Worm (Caenorhabditis elegans): ENCODE measurements around the gene spig-9.

The spig-9 gene

ce11 chrV:13611782-13612181, at the start of gene spig-9:
Gene spig-9, minus strand, starts transcription at chrV:13611882.
- no peak for TF ChIP-seq unc-62 (GFP tag; optimal IDR thresholded peaks at IDR 0.05)

ce11 chrV:13660660-13661325, 49.1 kb upstream of the spig-9 start, which contains the start of gene letm-1:
Gene letm-1, plus strand, starts transcription at chrV:13661257.
- no peak for TF ChIP-seq unc-62 (GFP tag; optimal IDR thresholded peaks at IDR 0.05)

DNA sequence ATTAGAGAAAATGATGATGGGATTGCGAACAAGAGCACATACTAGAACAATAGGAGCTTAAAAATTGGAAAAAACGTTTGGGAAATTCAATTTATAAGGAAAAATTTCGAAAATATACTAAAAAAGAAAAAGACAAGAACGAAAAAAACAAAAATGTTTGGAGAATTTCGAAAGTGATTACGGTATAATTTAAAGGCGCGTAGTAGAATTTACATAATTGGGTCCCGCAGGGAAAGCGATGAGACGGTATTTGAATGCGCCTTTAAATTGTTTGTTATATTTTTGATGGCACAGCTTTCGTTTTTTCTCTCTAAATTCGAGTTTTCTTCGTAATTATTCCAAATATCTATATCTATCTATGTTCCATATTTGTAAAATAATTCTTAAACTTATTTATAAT, 48.4 kb upstream of the spig-9 start:
- TF ChIP-seq unc-62 (GFP tag; optimal IDR thresholded peaks at IDR 0.05) = no peak

ce11 chrV:13659219-13659618, 47.5 kb upstream of the spig-9 start:
- no peak for TF ChIP-seq unc-62 (GFP tag; optimal IDR thresholded peaks at IDR 0.05)

ce11 chrV:13658577-13658976, 46.9 kb upstream of the spig-9 start:
- no peak for TF ChIP-seq unc-62 (GFP tag; optimal IDR thresholded peaks at IDR 0.05)

DNA sequence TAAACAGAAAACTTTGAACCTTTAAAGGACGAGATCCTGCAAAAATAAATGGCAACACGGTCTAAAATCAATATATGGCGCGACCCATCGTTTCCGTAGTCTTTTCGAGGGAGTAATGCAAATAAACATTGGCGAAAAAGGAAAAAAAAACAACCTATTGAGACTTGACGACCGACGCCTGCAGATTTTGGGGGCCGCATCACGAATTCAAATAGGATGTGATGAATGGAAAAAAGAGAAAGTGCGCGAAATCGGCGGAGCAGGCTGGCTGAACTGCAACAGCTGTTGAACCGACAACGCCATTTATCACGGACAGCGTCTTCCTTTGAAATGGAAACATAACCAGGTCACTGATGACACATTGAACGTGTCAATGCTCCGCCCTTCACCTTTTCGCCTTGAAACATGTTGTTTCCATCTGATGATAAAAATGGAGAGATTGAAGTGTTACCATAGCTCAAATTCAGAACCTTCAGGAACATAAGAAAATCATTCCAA, 46.2 kb upstream of the spig-9 start:
- no peak for TF ChIP-seq unc-62 (GFP tag; optimal IDR thresholded peaks at IDR 0.05)

- no peak for TF ChIP-seq unc-62 (GFP tag; optimal IDR thresholded peaks at IDR 0.05)
Measured at ce11 chrV:13657291-13657690, 45.6 kb upstream of the spig-9 start.

DNA sequence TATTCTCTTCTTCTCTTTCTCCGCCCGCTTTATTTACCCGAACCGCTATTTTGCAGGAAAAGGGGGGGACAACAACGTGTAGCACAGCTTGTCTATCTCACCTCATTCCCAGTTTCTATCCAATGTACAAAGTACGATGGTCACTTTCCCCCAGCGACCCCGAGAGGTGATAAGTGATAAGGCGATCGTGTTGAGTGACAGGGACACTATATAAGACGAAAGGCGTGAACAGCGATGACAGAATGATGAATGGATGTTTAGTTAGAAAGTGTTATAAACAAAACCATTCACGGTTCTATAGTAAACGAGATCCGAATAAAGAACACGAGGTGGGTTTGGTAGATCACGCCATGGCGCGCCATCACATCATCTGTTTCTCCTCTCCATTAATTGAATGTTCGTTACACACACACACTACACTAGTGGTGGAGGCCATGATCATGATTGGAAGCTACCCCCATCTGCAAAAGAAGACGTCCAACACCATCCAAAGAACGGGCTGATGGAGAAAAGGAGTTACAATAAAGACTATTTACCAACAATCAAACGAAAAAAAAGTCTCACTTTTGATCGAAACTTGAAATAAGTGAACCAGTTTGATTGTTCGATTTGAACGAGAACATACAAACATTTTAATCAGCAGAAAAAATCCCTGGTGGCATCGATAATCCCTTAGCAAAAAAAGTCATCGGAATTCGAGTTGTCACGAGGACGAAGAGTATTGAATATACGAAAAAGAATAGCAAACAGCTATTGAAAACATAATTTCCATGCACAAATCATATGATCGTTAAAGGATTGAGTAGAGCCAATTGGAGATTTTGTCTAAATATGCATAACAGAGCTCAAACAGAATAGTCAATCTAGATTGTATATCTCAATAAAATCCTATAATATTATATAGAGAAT, 44.9 kb upstream of the spig-9 start:
- no peak for TF ChIP-seq unc-62 (GFP tag; optimal IDR thresholded peaks at IDR 0.05)

ce11 chrV:13655202-13655764, 43.6 kb upstream of the spig-9 start:
- no peak for TF ChIP-seq unc-62 (GFP tag; optimal IDR thresholded peaks at IDR 0.05)

DNA sequence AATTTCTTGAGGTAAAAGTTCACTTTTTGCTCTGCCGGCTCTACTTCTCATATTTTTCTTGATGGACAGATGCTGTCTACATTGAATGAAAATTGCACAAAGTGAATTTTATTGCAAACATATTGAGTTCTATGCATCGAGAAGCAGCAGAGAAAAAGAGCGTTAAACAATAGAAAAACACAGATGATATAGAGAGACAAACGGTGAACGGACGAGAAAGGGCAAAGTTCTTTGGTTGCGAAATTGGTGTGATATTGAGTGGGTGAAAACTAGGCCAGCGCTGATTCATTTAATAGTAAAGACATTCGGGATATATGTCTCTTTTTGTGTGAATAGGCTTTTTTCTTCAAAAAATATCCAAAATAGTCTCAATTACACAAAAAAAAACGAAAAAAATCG, 42.7 kb upstream of the spig-9 start:
- TF ChIP-seq unc-62 (GFP tag; optimal IDR thresholded peaks at IDR 0.05) = no peak

ce11 chrV:13653713-13654393, 42.2 kb upstream of the spig-9 start, which contains the start of gene lpin-1:
Gene lpin-1, minus strand, starts transcription at chrV:13654129.
- no peak for TF ChIP-seq unc-62 (GFP tag; optimal IDR thresholded peaks at IDR 0.05)

- TF ChIP-seq unc-62 (GFP tag; optimal IDR thresholded peaks at IDR 0.05) = no peak
Measured at ce11 chrV:13652322-13652721, 40.6 kb upstream of the spig-9 start.

- TF ChIP-seq unc-62 (GFP tag; optimal IDR thresholded peaks at IDR 0.05) = no peak
Measured at ce11 chrV:13650800-13651199, 39.1 kb upstream of the spig-9 start.

DNA sequence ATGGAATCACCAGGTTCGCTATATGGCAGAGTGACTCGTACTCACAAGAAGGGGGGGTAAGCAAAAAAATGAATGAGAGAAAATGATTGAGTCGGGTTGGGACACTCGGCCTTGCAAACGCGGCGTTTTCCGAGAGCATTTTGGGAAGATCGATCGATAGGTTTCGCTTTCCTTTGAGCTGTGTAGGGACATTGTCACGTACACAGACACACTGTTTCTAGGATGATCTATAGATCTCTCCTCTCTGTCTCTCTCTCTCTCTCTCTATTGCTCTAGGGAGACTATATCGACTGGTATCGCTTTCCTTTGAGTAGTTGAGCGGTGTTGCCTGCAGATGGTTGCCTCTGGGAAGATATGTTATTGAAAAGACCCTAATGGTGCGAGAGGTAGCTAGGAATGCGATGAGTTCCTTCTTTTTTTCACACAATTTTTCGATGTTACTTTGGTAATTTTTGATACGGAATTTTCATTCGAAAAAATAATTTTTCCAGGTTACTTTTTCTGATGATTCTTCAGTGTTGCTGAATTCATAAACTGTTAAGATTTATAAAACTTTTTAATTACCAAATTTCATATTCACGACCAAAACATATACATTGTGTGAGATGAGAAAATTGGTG, 38.2 kb upstream of the spig-9 start, which contains the start of gene H37A05.4:
TSS of gene H37A05.4 (minus strand) at position 51 of the 620 bp plus-strand sequence.
- TF ChIP-seq unc-62 (GFP tag; optimal IDR thresholded peaks at IDR 0.05) = no peak

ce11 chrV:13647617-13648016, 35.9 kb upstream of the spig-9 start:
- TF ChIP-seq unc-62 (GFP tag; optimal IDR thresholded peaks at IDR 0.05) = no peak
